Fruit fly (Drosophila melanogaster) whole organism, adult: ENCODE results near the gene CG14185.

Experiments
- CG12768 ChIP-seq: fragments of 200-800 bp; sonication (Bioruptor generic); optimal IDR thresholded peaks from 2 replicates; lab custom pipeline; 2017; ENCODE audit warnings: missing biosample characterization, missing genetic modification characterization, mild to moderate bottlenecking, moderate library complexity, missing genetic modification reagents
- CG5204 ChIP-seq: fragments of 200-800 bp; sonication (Bioruptor generic); optimal IDR thresholded peaks from 2 replicates; lab custom pipeline; 2016; ENCODE audit warnings: missing biosample characterization, missing genetic modification characterization
- cnc ChIP-seq, 2 experiments: fragments of >200 bp; optimal IDR thresholded peaks; 2 replicates each; lab custom pipeline; 2017
- toe ChIP-seq: fragments of 200-800 bp; sonication (Bioruptor generic); optimal IDR thresholded peaks from 2 replicates; lab custom pipeline; 2016; ENCODE audit warnings: missing biosample characterization, missing genetic modification characterization

- no peak for TF ChIP-seq toe (GFP tag; lab: Kevin White, UChicago)
- no peak for TF ChIP-seq CG5204 (GFP tag; lab: Kevin White, UChicago)
- no peak for TF ChIP-seq cnc (optimal IDR thresholded peaks at IDR 0.05; lab: Kevin White, UChicago)
- no peak for TF ChIP-seq CG12768
Observed at dm6 chr3L:20133168-20133567, 27.3 kb downstream of the CG14185 start, which contains the start of gene CG7335.
